Worm (Caenorhabditis elegans) whole organism, L4 larva: Measurements from ENCODE around the gene his-40.

Experiments
- ceh-82 ChIP-seq: sonication (generic microtip); optimal IDR thresholded peaks from 2 replicates; lab custom pipeline; 2017; ENCODE audit warnings: missing biosample characterization, missing genetic modification characterization
- lin-13 ChIP-seq: fragments of 150-350 bp; optimal IDR thresholded peaks from 2 replicates; lab custom pipeline; 2014; ENCODE audit warnings: missing biosample characterization, missing genetic modification reagents, missing genetic modification characterization
- mxl-2 ChIP-seq: fragments of 200-800 bp; sonication (Bioruptor generic); conservative IDR thresholded peaks from 2 replicates; pipeline ENCODE4 v1.3.6; 2022; ENCODE audit warnings: missing genetic modification reagents, missing genetic modification characterization, missing compliant biosample characterization
- nhr-28 ChIP-seq: fragments of 150-350 bp; optimal IDR thresholded peaks from 2 replicates; lab custom pipeline; 2014; ENCODE audit warnings: missing biosample characterization, missing genetic modification characterization

ce11 chrX:7265348-7265747 is 44.6 kb upstream of the his-40 start, which contains the start of gene F46H5.2:
- TF ChIP-seq lin-13 (no peak), nhr-28 (tag; lab: Kevin White, UChicago) (no peak), ceh-82 (tag; lab: Kevin White, UChicago) (no peak), mxl-2 (GFP tag; lab: Robert Waterston, UW) (no peak)
